Fruit fly (Drosophila melanogaster): ENCODE results near the gene CG34331.

DNA sequence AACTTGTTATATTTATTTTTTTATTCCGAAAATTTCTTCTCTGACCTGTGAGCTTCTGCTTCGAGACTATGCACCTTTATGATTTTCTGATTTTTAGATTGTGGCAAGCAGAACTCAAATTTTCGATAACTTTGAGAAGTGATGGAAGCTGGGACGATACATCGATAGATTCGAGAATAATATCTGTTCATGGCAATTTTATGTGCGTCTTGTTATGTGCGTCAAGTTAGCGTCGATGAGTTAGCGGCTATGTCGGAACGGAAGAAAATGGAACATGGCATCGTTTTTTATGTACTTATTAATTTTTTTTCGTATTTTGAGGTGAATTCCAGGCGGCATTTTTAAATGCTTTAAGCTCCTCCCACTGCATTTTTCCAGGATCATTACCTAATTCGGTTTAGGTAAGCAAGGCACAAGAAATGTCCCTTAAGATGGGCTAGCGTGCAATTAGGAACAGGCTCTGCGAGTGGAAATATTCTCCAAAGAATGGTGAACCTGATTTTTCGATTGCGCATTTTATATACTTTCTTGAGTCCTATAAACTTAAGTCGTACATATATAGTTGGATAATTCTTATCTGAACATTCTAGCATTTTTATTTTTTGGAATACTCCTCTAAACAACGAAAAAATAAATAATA is 43.6 kb downstream of the CG34331 start, which contains the start of gene Phf7:
- TF ChIP-seq Sp1 (GFP tag; optimal IDR thresholded peaks at IDR 0.05) (no peak), CrebA (GFP tag; optimal IDR thresholded peaks at IDR 0.05; ENCODE audit: borderline replicate concordance) (no peak), psq (GFP tag; optimal IDR thresholded peaks at IDR 0.05) (no peak), Mio (GFP tag; optimal IDR thresholded peaks at IDR 0.05) (no peak), HLH106 (tag; optimal IDR thresholded peaks at IDR 0.05) (no peak), lola (GFP tag; optimal IDR thresholded peaks at IDR 0.05) (no peak), br (GFP tag; optimal IDR thresholded peaks at IDR 0.05) (no peak), Hr78 (GFP tag; optimal IDR thresholded peaks at IDR 0.05) (no peak), OdsH (GFP tag; optimal IDR thresholded peaks at IDR 0.05) (no peak)
